Fruit fly (Drosophila melanogaster) whole organism, adult: ENCODE measurements around the gene endos.

Source experiments
- CG11617 ChIP-seq: fragments of 200-800 bp; sonication (Bioruptor generic); optimal IDR thresholded peaks from 2 replicates; lab custom pipeline; 2017; ENCODE audit warnings: mild to moderate bottlenecking, missing biosample characterization, missing genetic modification reagents, missing genetic modification characterization
- CG12768 ChIP-seq: fragments of 200-800 bp; sonication (Bioruptor generic); optimal IDR thresholded peaks from 2 replicates; lab custom pipeline; 2017; ENCODE audit warnings: missing biosample characterization, missing genetic modification characterization, mild to moderate bottlenecking, moderate library complexity, missing genetic modification reagents
- CG14711 ChIP-seq: fragments of 200-800 bp; sonication (Bioruptor generic); optimal IDR thresholded peaks from 2 replicates; lab custom pipeline; 2018; ENCODE audit warnings: missing biosample characterization, mild to moderate bottlenecking, missing genetic modification characterization, moderate library complexity
- CG1620 ChIP-seq: fragments of 200-800 bp; sonication (Bioruptor generic); optimal IDR thresholded peaks from 2 replicates; lab custom pipeline; 2016; ENCODE audit warnings: missing biosample characterization, missing genetic modification characterization
- CG33017 ChIP-seq: fragments of 200-800 bp; sonication (Bioruptor generic); optimal IDR thresholded peaks from 2 replicates; lab custom pipeline; 2018; ENCODE audit warnings: missing biosample characterization, mild to moderate bottlenecking, missing genetic modification characterization, moderate library complexity
- CG5204 ChIP-seq: fragments of 200-800 bp; sonication (Bioruptor generic); optimal IDR thresholded peaks from 2 replicates; lab custom pipeline; 2016; ENCODE audit warnings: missing biosample characterization, missing genetic modification characterization
- CG7045 ChIP-seq: fragments of 200-800 bp; sonication (Bioruptor generic); optimal IDR thresholded peaks from 2 replicates; lab custom pipeline; 2017; ENCODE audit warnings: missing biosample characterization, mild to moderate bottlenecking, missing genetic modification characterization
- CG7101 ChIP-seq: fragments of 200-800 bp; sonication (Bioruptor generic); optimal IDR thresholded peaks from 2 replicates; lab custom pipeline; 2018; ENCODE audit warnings: missing biosample characterization, mild to moderate bottlenecking, missing genetic modification characterization, moderate library complexity
- Clk ChIP-seq: fragments of 200-800 bp; sonication (Bioruptor generic); optimal IDR thresholded peaks from 2 replicates; lab custom pipeline; 2017; ENCODE audit warnings: missing biosample characterization, missing genetic modification characterization
- Crg-1 ChIP-seq: fragments of 200-800 bp; sonication (Bioruptor generic); optimal IDR thresholded peaks from 2 replicates; lab custom pipeline; 2016; ENCODE audit warnings: missing biosample characterization, missing genetic modification characterization
- Hr96 ChIP-seq: fragments of 200-800 bp; sonication (Bioruptor generic); optimal IDR thresholded peaks from 2 replicates; lab custom pipeline; 2016; ENCODE audit warnings: missing biosample characterization, missing genetic modification characterization
- Mnt ChIP-seq: fragments of 200-800 bp; sonication (Bioruptor generic); optimal IDR thresholded peaks from 2 replicates; lab custom pipeline; 2016; ENCODE audit warnings: missing biosample characterization, mild to moderate bottlenecking, missing genetic modification characterization
- bab1 ChIP-seq: fragments of 200-800 bp; sonication (Bioruptor generic); optimal IDR thresholded peaks from 3 replicates; lab custom pipeline; 2019; ENCODE audit warnings: missing biosample characterization, mild to moderate bottlenecking, missing genetic modification characterization, moderate library complexity
- cic ChIP-seq: fragments of 200-800 bp; sonication (Bioruptor generic); optimal IDR thresholded peaks from 2 replicates; lab custom pipeline; 2017; ENCODE audit warnings: missing biosample characterization, mild to moderate bottlenecking, missing genetic modification characterization, moderate library complexity
- cnc ChIP-seq, 2 experiments: fragments of >200 bp; optimal IDR thresholded peaks; 2 replicates each; lab custom pipeline; 2017
- kay ChIP-seq: fragments of 200-800 bp; sonication (Bioruptor generic); peaks from one replicate; lab custom pipeline; 2016; ENCODE audit warnings: missing biosample characterization, missing genetic modification characterization, borderline replicate concordance
- ovo ChIP-seq: fragments of 200-800 bp; sonication (Bioruptor generic); optimal IDR thresholded peaks from 2 replicates; lab custom pipeline; 2016; ENCODE audit warnings: missing biosample characterization, missing genetic modification characterization
- pad ChIP-seq: fragments of 200-800 bp; sonication (Bioruptor generic); optimal IDR thresholded peaks from 3 replicates; lab custom pipeline; 2017; ENCODE audit warnings: missing biosample characterization, missing genetic modification characterization, mild to moderate bottlenecking, moderate library complexity, missing genetic modification reagents
- tj ChIP-seq: fragments of 200-800 bp; sonication (Bioruptor generic); optimal IDR thresholded peaks from 3 replicates; lab custom pipeline; 2017; ENCODE audit warnings: missing biosample characterization, mild to moderate bottlenecking, missing genetic modification characterization, moderate library complexity
- toe ChIP-seq: fragments of 200-800 bp; sonication (Bioruptor generic); optimal IDR thresholded peaks from 2 replicates; lab custom pipeline; 2016; ENCODE audit warnings: missing biosample characterization, missing genetic modification characterization

endos gene

DNA sequence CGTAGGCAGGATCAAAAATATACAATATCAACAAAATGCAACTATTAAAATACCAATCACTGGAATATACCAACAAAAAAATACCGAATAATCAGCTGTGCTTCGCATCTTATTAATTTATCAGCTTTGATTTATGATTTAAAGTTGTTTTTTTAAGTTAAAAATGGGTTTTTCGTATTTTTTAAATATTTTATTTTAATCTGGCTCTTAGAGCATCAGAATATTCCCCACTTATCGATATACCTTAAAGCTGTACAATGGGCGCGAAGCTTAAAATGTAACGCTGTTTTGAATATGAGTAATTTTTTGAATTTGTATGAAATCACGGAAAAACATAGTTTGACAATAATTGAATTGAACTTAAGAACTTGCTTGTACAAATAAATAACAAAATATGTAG, 32.3 kb downstream of the endos start, which contains the start of gene CG17359:
TSS of gene CG17359 (minus strand) at position 48 of the 400 bp plus-strand sequence.
- no peak for TF ChIP-seq CG11617 (GFP tag; lab: Kevin White, UChicago)

DNA sequence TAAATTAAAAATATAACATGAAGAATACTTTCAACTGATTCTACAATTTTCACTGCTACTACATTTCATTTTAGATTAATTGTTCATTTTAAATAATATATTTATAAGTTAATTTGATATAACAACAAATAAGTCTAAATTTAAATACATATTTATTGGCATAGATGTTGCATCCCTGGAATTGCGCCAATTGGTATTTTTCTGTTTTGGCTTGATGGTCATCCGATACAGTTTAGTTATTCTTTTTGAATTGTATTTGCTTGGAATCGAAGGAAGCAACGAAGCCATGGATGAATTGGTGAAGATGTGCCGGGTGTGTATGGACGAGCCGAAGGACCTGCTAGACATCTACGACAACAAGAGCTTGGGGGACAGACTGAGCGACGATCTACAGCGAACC, 34.5 kb downstream of the endos start, which contains the start of gene CG17361:
TSS of gene CG17361 (plus strand) at position 200 of the 400 bp plus-strand sequence.
- TF ChIP-seq CG33017 (tag; lab: Kevin White, UChicago): no peak
- TF ChIP-seq CG5204 (GFP tag; lab: Kevin White, UChicago): no peak
- peak; percentile 37 for TF ChIP-seq CG14711 (tag; lab: Kevin White, UChicago)
- TF ChIP-seq CG7101 (tag; lab: Kevin White, UChicago): peak; percentile 15

DNA sequence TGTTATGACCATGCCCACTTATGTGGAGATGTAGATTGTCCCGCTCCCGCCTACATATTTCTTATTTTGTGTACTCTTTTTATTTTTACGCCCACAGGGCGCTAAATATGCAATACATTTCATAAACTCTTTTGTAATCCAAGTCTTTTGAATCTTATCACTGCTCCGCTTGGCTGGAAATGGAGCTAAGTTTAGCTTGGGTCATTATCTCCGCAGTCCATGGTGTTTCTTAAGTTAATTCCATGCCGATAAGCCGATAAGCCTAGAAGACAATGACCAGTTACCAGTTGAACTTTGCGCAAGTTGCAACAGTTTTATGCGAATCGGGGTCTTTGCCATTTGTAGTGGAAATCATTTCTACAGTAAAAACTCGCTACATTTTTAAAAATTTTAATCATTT, 35.1 kb downstream of the endos start:
- TF ChIP-seq CG33017 (tag; lab: Kevin White, UChicago) (no peak), CG1620 (GFP tag; lab: Kevin White, UChicago) (no peak), Clk (GFP tag; lab: Kevin White, UChicago) (no peak), tj (GFP tag; lab: Kevin White, UChicago) (no peak), CG14711 (tag; lab: Kevin White, UChicago) (no peak), pad (no peak), CG12768 (GFP tag; lab: Kevin White, UChicago) (no peak), Mnt (GFP tag; lab: Kevin White, UChicago) (no peak), cic (GFP tag; lab: Kevin White, UChicago) (no peak), CG5204 (GFP tag; lab: Kevin White, UChicago) (no peak), CG7045 (GFP tag; lab: Kevin White, UChicago) (no peak), Crg-1 (GFP tag; lab: Kevin White, UChicago) (no peak), ovo (no peak), toe (GFP tag; lab: Kevin White, UChicago) (no peak), kay (GFP tag; lab: Kevin White, UChicago) (no peak), cnc (optimal IDR thresholded peaks at IDR 0.05; lab: Kevin White, UChicago) (no peak), bab1 (GFP tag; lab: Kevin White, UChicago) (no peak)

dm6 chr3L:13993742-13994719, 37.5 kb downstream of the endos start, which contains the start of gene CtsK1:
TSS of gene CtsK1 (plus strand) at chr3L:13994231.
- peak; percentile 63 for TF ChIP-seq CG12768 (GFP tag; lab: Kevin White, UChicago)
- TF ChIP-seq CG1620 (GFP tag; lab: Kevin White, UChicago): no peak
- no peak for TF ChIP-seq CG5204 (GFP tag; lab: Kevin White, UChicago)
- no peak for TF ChIP-seq toe (GFP tag; lab: Kevin White, UChicago)
- peak; percentile 63 for TF ChIP-seq CG14711 (tag; lab: Kevin White, UChicago)
- TF ChIP-seq CG7045 (GFP tag; lab: Kevin White, UChicago): peak; percentile 25
- TF ChIP-seq CG33017 (tag; lab: Kevin White, UChicago): peak; percentile 86
- peak; percentile 88 for TF ChIP-seq bab1 (GFP tag; lab: Kevin White, UChicago)
- peak; percentile 30 for TF ChIP-seq CG11617 (GFP tag; lab: Kevin White, UChicago)
- TF ChIP-seq Crg-1 (GFP tag; lab: Kevin White, UChicago): no peak
- TF ChIP-seq Hr96 (GFP tag; lab: Kevin White, UChicago): no peak
- TF ChIP-seq ovo: peak; percentile 63
- no peak for TF ChIP-seq kay (GFP tag; lab: Kevin White, UChicago)
- TF ChIP-seq pad: peak; percentile 22
- no peak for TF ChIP-seq Mnt (GFP tag; lab: Kevin White, UChicago)
- TF ChIP-seq CG7101 (tag; lab: Kevin White, UChicago): peak; percentile 83
- TF ChIP-seq Clk (GFP tag; lab: Kevin White, UChicago): no peak
- peak; percentile 3 for TF ChIP-seq tj (GFP tag; lab: Kevin White, UChicago)
- TF ChIP-seq cic (GFP tag; lab: Kevin White, UChicago): no peak
- no peak for TF ChIP-seq cnc (optimal IDR thresholded peaks at IDR 0.05; lab: Kevin White, UChicago)

DNA sequence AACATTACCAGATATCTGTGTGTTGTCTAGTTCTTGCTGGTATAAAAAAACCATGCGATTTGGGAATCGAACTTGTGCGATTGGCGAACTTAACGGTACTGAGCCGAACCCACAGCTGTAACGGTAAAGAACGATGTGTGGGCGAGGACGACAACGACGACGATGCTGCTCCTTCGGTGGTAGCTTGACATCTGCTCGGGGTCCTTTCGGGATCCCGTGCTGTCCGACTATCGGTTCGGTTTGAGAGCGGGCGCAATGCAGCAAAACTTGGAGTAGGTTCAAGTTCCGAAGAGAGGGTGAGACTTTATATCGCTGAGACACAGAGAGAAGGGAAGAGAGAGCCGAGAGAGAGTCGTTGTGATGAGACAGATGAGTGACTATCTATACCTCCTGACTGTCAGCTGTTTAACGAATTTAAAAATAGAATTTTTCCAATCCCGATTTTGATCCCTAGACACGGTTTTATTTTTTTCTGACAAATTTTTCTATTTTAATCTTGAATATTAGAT, 38.2 kb downstream of the endos start, which contains the start of gene CG17364:
TSS of gene CG17364 (minus strand) at position 168 of the 509 bp plus-strand sequence.
- TF ChIP-seq CG1620 (GFP tag; lab: Kevin White, UChicago) (no peak), cnc (optimal IDR thresholded peaks at IDR 0.05; lab: Kevin White, UChicago) (no peak), Clk (GFP tag; lab: Kevin White, UChicago) (no peak), bab1 (GFP tag; lab: Kevin White, UChicago) (no peak), Hr96 (GFP tag; lab: Kevin White, UChicago) (no peak), CG33017 (tag; lab: Kevin White, UChicago) (no peak), CG7045 (GFP tag; lab: Kevin White, UChicago) (no peak), CG12768 (GFP tag; lab: Kevin White, UChicago) (no peak), CG5204 (GFP tag; lab: Kevin White, UChicago) (no peak), CG11617 (GFP tag; lab: Kevin White, UChicago) (no peak), kay (GFP tag; lab: Kevin White, UChicago) (no peak), pad (no peak), Crg-1 (GFP tag; lab: Kevin White, UChicago) (no peak), Mnt (GFP tag; lab: Kevin White, UChicago) (no peak), tj (GFP tag; lab: Kevin White, UChicago) (no peak), CG7101 (tag; lab: Kevin White, UChicago) (no peak), toe (GFP tag; lab: Kevin White, UChicago) (no peak), CG14711 (tag; lab: Kevin White, UChicago) (no peak), ovo (no peak)
